Fruit fly (Drosophila melanogaster): ENCODE measurements around the gene CG3808.

The CG3808 gene

DNA sequence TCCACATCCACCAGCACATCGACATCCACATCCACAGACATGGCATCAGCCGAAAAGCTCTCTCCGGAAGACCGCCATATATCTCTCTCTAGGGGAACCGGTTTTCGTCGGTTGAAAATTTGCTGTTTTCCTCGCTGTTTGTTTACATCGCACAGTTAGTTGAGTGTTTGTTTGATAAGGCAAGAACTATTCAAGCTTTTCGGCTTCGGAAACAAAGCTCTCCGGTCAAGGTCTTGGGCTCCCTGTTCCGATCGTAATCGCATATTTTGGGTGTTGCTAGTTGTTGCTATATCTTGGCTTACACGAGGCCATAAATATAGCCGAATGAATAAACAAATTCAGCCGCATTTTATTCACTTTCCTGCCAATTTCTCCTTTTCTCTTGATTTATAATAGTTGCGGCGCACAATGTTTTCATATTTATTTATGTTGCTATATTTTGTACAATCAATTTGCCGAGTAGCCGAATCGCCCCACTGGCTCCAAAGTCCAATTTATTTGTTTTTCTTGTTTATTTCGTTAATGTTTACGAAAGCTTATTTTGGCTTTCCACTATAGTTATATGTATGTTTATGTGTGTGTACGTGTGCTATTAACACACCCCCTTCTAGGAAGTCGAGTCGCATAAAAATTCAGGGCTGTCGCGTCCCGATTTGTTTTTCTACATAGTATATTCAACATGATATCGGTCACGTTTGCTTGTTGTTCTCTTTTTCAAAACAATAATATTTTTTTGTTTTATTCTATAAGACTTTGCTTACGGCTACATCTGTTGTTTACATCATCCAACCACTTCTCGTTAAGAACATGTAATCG lies 3.4 kb downstream of the CG3808 start (continued):
- TF ChIP-seq CG32006 (GFP tag; optimal IDR thresholded peaks at IDR 0.05): no peak
- TF ChIP-seq Ets21C (GFP tag; optimal IDR thresholded peaks at IDR 0.05): no peak
- no peak for TF ChIP-seq CG8632 (GFP tag; optimal IDR thresholded peaks at IDR 0.05)
- no peak for TF ChIP-seq Ets96B (tag; optimal IDR thresholded peaks at IDR 0.05)
- no peak for TF ChIP-seq pdm3 (GFP tag; optimal IDR thresholded peaks at IDR 0.05)
- TF ChIP-seq svp (GFP tag): peak; percentile 60
- TF ChIP-seq CG16779 (tag; optimal IDR thresholded peaks at IDR 0.05): no peak
- no peak for TF ChIP-seq fd85E (GFP tag; optimal IDR thresholded peaks at IDR 0.05)
- no peak for TF ChIP-seq CG6163 (GFP tag; IDR thresholded peaks at IDR 0.05)
- TF ChIP-seq CG8119 (GFP tag; IDR thresholded peaks at IDR 0.05): no peak
- no peak for TF ChIP-seq Sox14 (GFP tag; optimal IDR thresholded peaks at IDR 0.05)
- 0 out of 2 replicates have a peak, but pooled peaks have one; percentile 6 for TF ChIP-seq CG15336 (GFP tag; IDR thresholded peaks at IDR 0.05)
- TF ChIP-seq Hr4 (GFP tag; optimal IDR thresholded peaks at IDR 0.05): peak; percentile 16
- TF ChIP-seq CG6792 (GFP tag; optimal IDR thresholded peaks at IDR 0.05): no peak
- TF ChIP-seq CG11902 (GFP tag; optimal IDR thresholded peaks at IDR 0.05): no peak
- no peak for TF ChIP-seq topi (GFP tag; optimal IDR thresholded peaks at IDR 0.05)
- no peak for TF ChIP-seq Hr39 (GFP tag; optimal IDR thresholded peaks at IDR 0.05)
- no peak for TF ChIP-seq esn (GFP tag; optimal IDR thresholded peaks at IDR 0.05)
- no peak for TF ChIP-seq spab (GFP tag; optimal IDR thresholded peaks at IDR 0.05)
- peak; percentile 1 for TF ChIP-seq CG3919 (GFP tag; optimal IDR thresholded peaks at IDR 0.05)
- no peak for TF ChIP-seq Smox (GFP tag; optimal IDR thresholded peaks at IDR 0.05)
- no peak for TF ChIP-seq ss (GFP tag; optimal IDR thresholded peaks at IDR 0.05)
- no peak for TF ChIP-seq Met (GFP tag; optimal IDR thresholded peaks at IDR 0.05)
- no peak for TF ChIP-seq net (GFP tag; optimal IDR thresholded peaks at IDR 0.05)
- TF ChIP-seq dac (GFP tag; optimal IDR thresholded peaks at IDR 0.05): no peak
- TF ChIP-seq CG6854 (GFP tag; optimal IDR thresholded peaks at IDR 0.05): no peak

DNA sequence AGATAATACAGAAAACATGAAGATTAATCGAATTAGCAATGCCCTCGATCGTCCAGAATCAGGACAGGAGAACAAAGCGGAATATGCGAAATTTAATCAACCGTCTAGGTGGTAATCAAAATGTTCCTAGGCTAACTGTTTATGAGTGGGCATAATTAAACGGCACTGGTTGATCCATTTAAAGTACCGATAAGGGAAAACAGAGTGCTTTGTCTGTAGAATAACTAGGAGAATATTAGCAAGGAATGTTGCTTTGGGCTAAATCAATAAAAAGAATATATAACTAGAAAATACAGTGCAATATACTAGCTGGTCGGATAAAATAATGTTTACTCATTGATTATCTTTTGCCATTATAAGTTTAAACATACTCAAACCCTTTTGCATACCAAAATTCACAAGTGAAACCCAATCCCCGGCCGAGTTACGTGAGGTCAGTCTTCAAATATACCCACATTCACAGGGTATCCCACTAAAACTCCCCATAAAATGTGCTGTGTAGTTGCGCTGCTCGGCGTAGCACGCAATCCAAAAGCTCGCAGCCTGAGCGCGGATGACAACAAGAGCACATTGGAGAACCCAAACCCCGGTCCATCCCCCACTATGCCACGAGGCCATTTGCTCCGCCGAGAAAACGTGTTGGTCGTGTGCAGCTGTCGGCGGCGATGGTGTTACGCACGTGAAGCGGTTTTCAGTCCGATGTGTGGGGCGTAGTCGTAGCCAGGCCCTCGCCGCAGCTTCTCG lies 4.2 kb downstream of the CG3808 start:
- TF ChIP-seq vri (GFP tag; optimal IDR thresholded peaks at IDR 0.05) (peak; percentile 61), CG11294 (GFP tag; IDR thresholded peaks at IDR 0.05) (peak; percentile 27), CG11902 (GFP tag; optimal IDR thresholded peaks at IDR 0.05) (peak; percentile 57), CG4318 (GFP tag; optimal IDR thresholded peaks at IDR 0.05) (peak; percentile 77), CG8319 (GFP tag; optimal IDR thresholded peaks at IDR 0.05) (peak; percentile 55), ss (GFP tag; optimal IDR thresholded peaks at IDR 0.05) (peak; percentile 40 to 89), CG1621 (tag; optimal IDR thresholded peaks at IDR 0.05) (peak; percentile 84), eg (GFP tag; IDR thresholded peaks at IDR 0.05) (peak; percentile 63), CG6854 (GFP tag; optimal IDR thresholded peaks at IDR 0.05) (peak; percentile 81), CG3919 (GFP tag; optimal IDR thresholded peaks at IDR 0.05) (peak; percentile 55), CG10669 (GFP tag; optimal IDR thresholded peaks at IDR 0.05) (peak; percentile 69), Smox (GFP tag; optimal IDR thresholded peaks at IDR 0.05) (peak; percentile 69), CG8632 (GFP tag; optimal IDR thresholded peaks at IDR 0.05) (peak; percentile 63), dsx (GFP tag; optimal IDR thresholded peaks at IDR 0.05; ENCODE audit: poor library complexity, severe bottlenecking) (no peak), svp (GFP tag) (peak; percentile 89), net (GFP tag; optimal IDR thresholded peaks at IDR 0.05) (peak; percentile 74), CG6808 (GFP tag; optimal IDR thresholded peaks at IDR 0.05) (peak; percentile 56), Ets96B (tag; optimal IDR thresholded peaks at IDR 0.05) (peak; percentile 55), fkh (GFP tag; optimal IDR thresholded peaks at IDR 0.05) (no peak), CG31627 (GFP tag; optimal IDR thresholded peaks at IDR 0.05) (peak; percentile 66), CG3032 (tag; optimal IDR thresholded peaks at IDR 0.05) (peak; percentile 51), CG11762 (GFP tag; optimal IDR thresholded peaks at IDR 0.05; ENCODE audit: insufficient read depth) (peak; percentile 52), lz (GFP tag; optimal IDR thresholded peaks at IDR 0.05) (peak; percentile 68), OdsH (GFP tag; optimal IDR thresholded peaks at IDR 0.05) (peak; percentile 77), CG32006 (GFP tag; optimal IDR thresholded peaks at IDR 0.05) (peak; percentile 88), Sox102F (GFP tag; optimal IDR thresholded peaks at IDR 0.05) (peak; percentile 50), Sox15 (GFP tag; optimal IDR thresholded peaks at IDR 0.05) (peak; percentile 72), CG34406 (GFP tag; optimal IDR thresholded peaks at IDR 0.05) (peak; percentile 48), CG16779 (tag; optimal IDR thresholded peaks at IDR 0.05) (no peak), Lpt (GFP tag; optimal IDR thresholded peaks at IDR 0.05) (peak; percentile 9), cyc (GFP tag; optimal IDR thresholded peaks at IDR 0.05) (peak; percentile 58)
